Fruit fly (Drosophila melanogaster): ENCODE results near the gene NELF-B.

dm6 chrX:7744036-7744435 is 15.9 kb upstream of the NELF-B start:
- TF ChIP-seq Hr96 (GFP tag; optimal IDR thresholded peaks at IDR 0.05) (no peak), CG5204 (GFP tag; optimal IDR thresholded peaks at IDR 0.05) (no peak), toe (GFP tag; optimal IDR thresholded peaks at IDR 0.05) (no peak), tj (GFP tag; optimal IDR thresholded peaks at IDR 0.05) (no peak)

Measured in whole organism, adult.